Worm (Caenorhabditis elegans) whole organism, L3 larva: Measurements from ENCODE around the gene lin-49.

Experiments
- egl-5 ChIP-seq: fragments of 150-350 bp; optimal IDR thresholded peaks from 2 replicates; lab custom pipeline; 2017; ENCODE audit warnings: missing biosample characterization, missing genetic modification reagents, missing genetic modification characterization, inconsistent platforms
- elt-2 ChIP-seq: sonication (generic microtip); optimal IDR thresholded peaks from 2 replicates; lab custom pipeline; 2016; ENCODE audit warnings: missing genetic modification reagents, mild to moderate bottlenecking, missing genetic modification characterization, missing compliant biosample characterization
- lin-39 ChIP-seq: fragments of 150-350 bp; optimal IDR thresholded peaks from 2 replicates; lab custom pipeline; 2018; ENCODE audit warnings: missing biosample characterization, missing genetic modification reagents, missing genetic modification characterization
- nhr-25 ChIP-seq: sonication (generic microtip); optimal IDR thresholded peaks from 2 replicates; lab custom pipeline; 2017; ENCODE audit warnings: missing biosample characterization, missing genetic modification characterization

- TF ChIP-seq egl-5 (no peak), elt-2 (tag; lab: Kevin White, UChicago) (no peak), lin-39 (tag; lab: Kevin White, UChicago) (no peak), nhr-25 (no peak)
Measured at ce11 chrIV:8673733-8674375, 53.4 kb downstream of the lin-49 start.
